Worm (Caenorhabditis elegans) whole organism, L4 larva: Measurements from ENCODE around the gene nspg-10.

Experiments used
- F26F4.8 ChIP-seq: fragments of 200-800 bp; sonication (Bioruptor generic); conservative IDR thresholded peaks from 2 replicates; pipeline ENCODE4 v1.3.6; 2022; ENCODE audit warnings: missing genetic modification characterization, missing compliant biosample characterization
- R02D3.7 ChIP-seq: fragments of 150-350 bp; sonication (generic microtip); optimal IDR thresholded peaks from 3 replicates; lab custom pipeline; 2014; ENCODE audit warnings: missing biosample characterization, missing genetic modification characterization
- Y105C5A.15 ChIP-seq: fragments of 200-800 bp; sonication (Bioruptor generic); IDR thresholded peaks from 2 replicates; pipeline ENCODE4 v1.3.6; 2022; ENCODE audit warnings: missing genetic modification characterization, missing compliant biosample characterization
- Y48G9A.11 ChIP-seq: fragments of 200-800 bp; sonication (Bioruptor generic); IDR thresholded peaks from 2 replicates; pipeline ENCODE4 v1.3.6; 2022; ENCODE audit warnings: missing genetic modification reagents, missing genetic modification characterization, missing compliant biosample characterization
- ZK337.2 ChIP-seq: fragments of 200-800 bp; sonication (Bioruptor generic); IDR thresholded peaks from 2 replicates; pipeline ENCODE4 v1.3.6; 2022; ENCODE audit warnings: missing genetic modification reagents, missing genetic modification characterization, missing compliant biosample characterization
- aly-2 ChIP-seq: sonication (generic microtip); optimal IDR thresholded peaks from 2 replicates; lab custom pipeline; 2018; ENCODE audit warnings: missing biosample characterization, missing genetic modification characterization
- ama-1 ChIP-seq: fragments of 150-350 bp; optimal IDR thresholded peaks from 2 replicates; lab custom pipeline; 2014; ENCODE audit warnings: inconsistent platforms, mixed read lengths
- attf-4 ChIP-seq: sonication (generic microtip); optimal IDR thresholded peaks from 3 replicates; lab custom pipeline; 2017; ENCODE audit warnings: missing biosample characterization, missing genetic modification characterization
- ceh-28 ChIP-seq: fragments of 150-350 bp; optimal IDR thresholded peaks from 2 replicates; lab custom pipeline; 2014; ENCODE audit warnings: missing biosample characterization, missing genetic modification reagents, missing genetic modification characterization
- ceh-44 ChIP-seq: fragments of 200-800 bp; sonication (Bioruptor generic); IDR thresholded peaks from 2 replicates; pipeline ENCODE4 v1.3.6; 2022; ENCODE audit warnings: missing genetic modification reagents, missing genetic modification characterization, missing compliant biosample characterization
- ces-1 ChIP-seq: fragments of 150-350 bp; sonication (generic microtip); optimal IDR thresholded peaks from 4 replicates; lab custom pipeline; 2014; ENCODE audit warnings: missing biosample characterization, missing genetic modification reagents, missing genetic modification characterization
- cey-2 ChIP-seq: sonication (generic microtip); optimal IDR thresholded peaks from 3 replicates; lab custom pipeline; 2017; ENCODE audit warnings: missing genetic modification characterization, mild to moderate bottlenecking, missing compliant biosample characterization, antibody characterized with exemption, borderline replicate concordance; ENCODE audit not compliant: insufficient read depth
- daf-12 ChIP-seq: fragments of 150-350 bp; optimal IDR thresholded peaks from 2 replicates; lab custom pipeline; 2014; ENCODE audit warnings: missing biosample characterization, missing genetic modification reagents, missing genetic modification characterization
- daf-16 ChIP-seq, 3 experiments: sonication (generic microtip); optimal IDR thresholded peaks; 2 replicates each; lab custom pipeline; 2016 to 2017; ENCODE audit warnings: missing genetic modification characterization in 3 of 3, missing genetic modification reagents in 3 of 3, mild to moderate bottlenecking in 2 of 3, missing compliant biosample characterization in 2 of 3, missing biosample characterization in 1 of 3, moderate library complexity in 1 of 3
- daf-8 ChIP-seq: fragments of 200-800 bp; sonication (Bioruptor generic); IDR thresholded peaks from 2 replicates; pipeline ENCODE4 v1.3.6; 2022; ENCODE audit warnings: missing genetic modification characterization, missing compliant biosample characterization
- dpl-1 ChIP-seq: fragments of 150-350 bp; optimal IDR thresholded peaks from 2 replicates; lab custom pipeline; 2014; ENCODE audit warnings: missing biosample characterization, missing genetic modification reagents, missing genetic modification characterization
- dve-1 ChIP-seq: sonication (generic microtip); optimal IDR thresholded peaks from 2 replicates; lab custom pipeline; 2017; ENCODE audit warnings: antibody characterized with exemption, mild to moderate bottlenecking, missing genetic modification characterization, missing compliant biosample characterization; ENCODE audit not compliant: insufficient read depth
- egl-27 ChIP-seq: sonication (generic microtip); optimal IDR thresholded peaks from 3 replicates; lab custom pipeline; 2017; ENCODE audit warnings: missing biosample characterization, missing genetic modification reagents, missing genetic modification characterization
- fkh-10 ChIP-seq: fragments of 150-350 bp; optimal IDR thresholded peaks from 2 replicates; lab custom pipeline; 2014; ENCODE audit warnings: missing biosample characterization, missing genetic modification reagents, missing genetic modification characterization
- gei-8 ChIP-seq: fragments of 200-800 bp; sonication (Bioruptor generic); optimal IDR thresholded peaks from 2 replicates; lab custom pipeline; 2018; ENCODE audit warnings: mild to moderate bottlenecking, missing genetic modification characterization, missing compliant biosample characterization
- hlh-30 ChIP-seq: sonication (generic microtip); optimal IDR thresholded peaks from 2 replicates; lab custom pipeline; 2017; ENCODE audit warnings: antibody characterized with exemption, mild to moderate bottlenecking, missing genetic modification characterization, missing compliant biosample characterization; ENCODE audit not compliant: insufficient read depth
- lim-7 ChIP-seq: fragments of 200-800 bp; sonication (Bioruptor generic); IDR thresholded peaks from 2 replicates; pipeline ENCODE4 v1.3.6; 2022; ENCODE audit warnings: missing genetic modification characterization, missing compliant biosample characterization
- lin-29 ChIP-seq: fragments of 200-800 bp; sonication (Bioruptor generic); IDR thresholded peaks from 2 replicates; pipeline ENCODE4 v1.3.6; 2022; ENCODE audit warnings: missing genetic modification reagents, missing genetic modification characterization, missing compliant biosample characterization
- lin-39 ChIP-seq: fragments of 150-350 bp; optimal IDR thresholded peaks from 2 replicates; lab custom pipeline; 2014; ENCODE audit warnings: missing biosample characterization, missing genetic modification reagents, missing genetic modification characterization
- lsy-2 ChIP-seq, 2 experiments: fragments of 150-350 bp in 1 of 2; sonication (generic microtip) in 1 of 2; optimal IDR thresholded peaks; 2 replicates each; lab custom pipeline; 2014 to 2017; ENCODE audit warnings: missing biosample characterization in 2 of 2, missing genetic modification characterization in 2 of 2
- madf-5 ChIP-seq, 2 experiments: fragments of 200-800 bp; sonication (Bioruptor generic); IDR thresholded peaks; 2 replicates each; pipeline ENCODE4 v1.3.6; 2022; ENCODE audit warnings: missing compliant biosample characterization in 2 of 2, missing genetic modification characterization in 2 of 2
- mdl-1 ChIP-seq, 2 experiments: fragments of 150-350 bp in 1 of 2; sonication (generic microtip) in 1 of 2; optimal IDR thresholded peaks; 2 replicates each; lab custom pipeline; 2014 to 2017; ENCODE audit warnings: missing biosample characterization in 2 of 2, missing genetic modification characterization in 2 of 2
- nhr-11 ChIP-seq: fragments of 150-350 bp; optimal IDR thresholded peaks from 2 replicates; lab custom pipeline; 2014; ENCODE audit warnings: missing biosample characterization, missing genetic modification characterization
- nhr-41 ChIP-seq: fragments of 200-800 bp; sonication (Bioruptor generic); IDR thresholded peaks from 2 replicates; pipeline ENCODE4 v1.3.6; 2022; ENCODE audit warnings: missing genetic modification reagents, missing genetic modification characterization, missing compliant biosample characterization
- nhr-42 ChIP-seq: fragments of 200-800 bp; sonication (Bioruptor generic); IDR thresholded peaks from 2 replicates; pipeline ENCODE4 v1.3.6; 2022; ENCODE audit warnings: missing genetic modification characterization, missing compliant biosample characterization
- nhr-48 ChIP-seq: sonication (generic microtip); optimal IDR thresholded peaks from 2 replicates; lab custom pipeline; 2016; ENCODE audit warnings: mild to moderate bottlenecking, missing genetic modification characterization, missing compliant biosample characterization
- pqm-1 ChIP-seq: sonication (generic microtip); optimal IDR thresholded peaks from 2 replicates; lab custom pipeline; 2017; ENCODE audit warnings: missing biosample characterization, missing genetic modification characterization
- rbr-2 ChIP-seq: sonication (generic microtip); optimal IDR thresholded peaks from 2 replicates; lab custom pipeline; 2016; ENCODE audit warnings: missing genotype, missing genetic modification characterization, missing compliant biosample characterization
- sdz-12 ChIP-seq: fragments of 200-800 bp; sonication (Bioruptor generic); optimal IDR thresholded peaks from 2 replicates; lab custom pipeline; 2018; ENCODE audit warnings: mild to moderate bottlenecking, missing genetic modification characterization, missing compliant biosample characterization
- snpc-4 ChIP-seq: fragments of 150-350 bp; optimal IDR thresholded peaks from 2 replicates; lab custom pipeline; 2014; ENCODE audit warnings: missing biosample characterization, missing genetic modification characterization
- unc-130 ChIP-seq: sonication (generic microtip); optimal IDR thresholded peaks from 2 replicates; lab custom pipeline; 2016; ENCODE audit warnings: missing genetic modification reagents, missing genetic modification characterization, missing compliant biosample characterization
- unc-62 ChIP-seq, 3 experiments: fragments of 150-350 bp in 1 of 3; sonication (generic microtip); optimal IDR thresholded peaks in 2 of 3; peaks in 1 of 3; 1 replicate in 1 of 3; 2 replicates in 2 of 3; lab custom pipeline; 2014 to 2017; ENCODE audit warnings: missing biosample characterization in 3 of 3, missing genetic modification characterization in 3 of 3, missing genetic modification reagents in 3 of 3, missing genotype in 1 of 3

nspg-10 gene

DNA sequence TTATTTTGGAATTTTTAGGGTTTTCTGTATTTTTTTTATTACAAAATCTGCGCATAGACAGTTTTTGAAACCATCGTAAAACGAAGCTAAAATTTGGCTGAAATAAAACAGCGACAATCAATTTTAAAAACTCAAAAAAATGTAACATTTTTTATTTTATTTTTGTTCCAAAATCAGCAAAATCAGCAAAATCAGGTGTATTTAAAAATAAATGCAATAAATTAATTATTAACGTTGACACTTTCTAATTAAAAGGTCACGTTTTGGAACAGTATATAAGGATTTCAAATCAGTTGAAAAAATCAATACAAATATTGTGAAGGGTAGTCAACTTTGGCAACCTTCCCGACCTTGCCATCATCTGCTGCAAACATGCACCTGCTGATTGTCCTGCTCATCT is 27.8 kb downstream of the nspg-10 start, which contains the start of gene R105.1:
Gene R105.1 (plus strand): TSS at position 301 of the 400 bp plus-strand sequence.
- TF ChIP-seq lin-39 (tag; lab: Kevin White, UChicago): no peak
- TF ChIP-seq hlh-30 (tag; lab: Kevin White, UChicago): no peak
- TF ChIP-seq F26F4.8 (GFP tag; lab: Robert Waterston, UW): no peak
- TF ChIP-seq daf-8: no peak
- TF ChIP-seq ceh-28 (tag; lab: Kevin White, UChicago): no peak
- no peak for TF ChIP-seq dpl-1 (GFP tag; lab: Kevin White, UChicago)
- no peak for TF ChIP-seq madf-5 (GFP tag; IDR thresholded peaks at IDR 0.05; lab: Robert Waterston, UW)
- TF ChIP-seq sdz-12: no peak
- TF ChIP-seq aly-2 (tag; lab: Kevin White, UChicago): no peak
- TF ChIP-seq, all 104 proteins: peak for 0

DNA sequence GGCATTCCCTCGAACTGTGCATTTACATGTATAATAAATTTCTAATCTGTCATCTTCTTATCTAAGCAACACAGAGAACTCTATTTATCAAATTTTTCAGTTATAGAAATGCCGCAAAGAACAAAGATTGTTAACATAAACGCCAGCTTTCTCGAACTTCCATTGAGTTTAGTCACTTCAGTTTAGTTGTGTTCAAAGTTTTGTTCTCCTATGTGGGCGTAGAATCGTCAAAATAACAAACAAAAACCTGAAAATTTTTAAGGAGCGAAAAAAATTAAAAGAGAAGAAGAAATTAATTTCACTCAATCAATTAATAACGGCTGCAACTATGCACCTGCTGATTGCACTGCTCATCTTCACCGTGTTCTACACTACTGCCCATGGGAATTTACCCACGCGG is 30.4 kb downstream of the nspg-10 start, which contains the start of gene R105.5:
Gene R105.5 (plus strand): TSS at position 301 of the 400 bp plus-strand sequence.
- TF ChIP-seq pqm-1 (tag; lab: Kevin White, UChicago) (no peak), lin-29 (GFP tag; lab: Robert Waterston, UW) (no peak), unc-130 (GFP tag; lab: Kevin White, UChicago) (no peak), ces-1 (no peak), lim-7 (GFP tag; lab: Robert Waterston, UW) (no peak), aly-2 (tag; lab: Kevin White, UChicago) (no peak), snpc-4 (tag; lab: Kevin White, UChicago) (no peak), Y105C5A.15 (GFP tag; lab: Robert Waterston, UW) (no peak)

DNA sequence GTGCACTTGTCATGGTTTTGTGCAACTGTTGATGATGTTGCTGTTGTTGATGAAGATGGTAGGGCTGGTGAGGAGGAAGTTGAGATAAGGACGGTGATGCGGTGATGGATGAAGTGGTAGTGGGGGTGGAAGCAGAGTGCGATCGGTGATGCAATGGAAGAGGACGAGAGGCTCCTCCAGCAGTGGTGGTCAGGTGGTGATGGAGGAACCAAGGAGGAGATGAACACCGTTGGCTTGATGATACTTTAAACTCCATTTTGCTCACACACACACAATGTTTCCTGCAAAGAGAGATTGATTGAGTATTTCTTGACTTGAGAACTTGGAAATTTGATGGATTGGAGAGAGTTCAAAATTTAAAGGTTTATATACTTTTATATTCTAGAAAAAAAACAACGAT is 32.3 kb downstream of the nspg-10 start, which contains the start of gene F19C7.8:
Gene F19C7.8 (minus strand): TSS at position 256 of the 400 bp plus-strand sequence.
- TF ChIP-seq lsy-2 (tag; optimal IDR thresholded peaks at IDR 0.05; lab: Kevin White, UChicago) (no peak), nhr-48 (tag; lab: Kevin White, UChicago) (no peak), hlh-30 (tag; lab: Kevin White, UChicago) (no peak), mdl-1 (tag; optimal IDR thresholded peaks at IDR 0.05; lab: Kevin White, UChicago) (no peak), nhr-11 (tag; lab: Kevin White, UChicago) (peak; percentile 29), unc-62 (GFP tag; optimal IDR thresholded peaks at IDR 0.05 in 1 of 2; lab: Kevin White, UChicago) (peak in 1 of 2 experiments; percentile 78), unc-62 (tag; optimal IDR thresholded peaks at IDR 0.05; lab: Kevin White, UChicago) (no peak), daf-12 (tag; lab: Kevin White, UChicago) (no peak), dve-1 (tag; lab: Kevin White, UChicago) (no peak), gei-8 (GFP tag; lab: Kevin White, UChicago) (no peak), egl-27 (no peak), cey-2 (tag; lab: Kevin White, UChicago) (no peak), ZK337.2 (peak; percentile 53; the same call in 1 of the 2 replicates), ceh-44 (GFP tag; lab: Robert Waterston, UW) (no peak), R02D3.7 (no peak), fkh-10 (GFP tag; lab: Kevin White, UChicago) (no peak), daf-16 (GFP tag; optimal IDR thresholded peaks at IDR 0.05; lab: Kevin White, UChicago) (peak in 1 of 2 experiments; percentile 37), daf-16 (tag; optimal IDR thresholded peaks at IDR 0.05; lab: Kevin White, UChicago) (no peak), rbr-2 (tag; lab: Kevin White, UChicago) (no peak), nhr-41 (GFP tag; lab: Robert Waterston, UW) (no peak), lim-7 (GFP tag; lab: Robert Waterston, UW) (no peak), daf-8 (no peak), attf-4 (tag; lab: Kevin White, UChicago) (no peak), ces-1 (no peak), nhr-42 (GFP tag; lab: Robert Waterston, UW) (no peak), Y48G9A.11 (GFP tag; lab: Robert Waterston, UW) (no peak), ama-1 (lab: Kevin White, UChicago) (no peak)
